Fruit fly (Drosophila melanogaster) whole organism, embryonic: ENCODE results near the gene CG9733.

Experiments
- Atf-2 ChIP-seq: fragments of 200-800 bp; sonication (Bioruptor generic); optimal IDR thresholded peaks from 2 replicates; lab custom pipeline; 2016; ENCODE audit warnings: missing biosample characterization, missing genetic modification characterization
- BtbVII ChIP-seq: fragments of 200-800 bp; sonication (Bioruptor generic); optimal IDR thresholded peaks from 3 replicates; lab custom pipeline; 2017; ENCODE audit warnings: missing biosample characterization, mild to moderate bottlenecking, missing genetic modification characterization
- CG10366 ChIP-seq: fragments of 200-800 bp; sonication (Bioruptor generic); IDR thresholded peaks from 2 replicates; pipeline ENCODE4 v1.3.6; 2022; ENCODE audit warnings: missing biosample characterization, missing genetic modification characterization
- CG10565 ChIP-seq: fragments of 200-800 bp; sonication (Bioruptor generic); optimal IDR thresholded peaks from 3 replicates; lab custom pipeline; 2016; ENCODE audit warnings: missing biosample characterization, mild to moderate bottlenecking, missing genetic modification characterization
- CG11093 ChIP-seq: fragments of 200-800 bp; sonication (Bioruptor generic); IDR thresholded peaks from 3 replicates; pipeline ENCODE4 v1.3.6; 2022; ENCODE audit warnings: missing biosample characterization, missing genetic modification characterization
- CG12236 ChIP-seq: fragments of 200-800 bp; sonication (Bioruptor generic); optimal IDR thresholded peaks from 2 replicates; lab custom pipeline; 2016; ENCODE audit warnings: missing biosample characterization, missing genetic modification characterization
- CG12769 ChIP-seq: fragments of 200-800 bp; sonication (Bioruptor generic); optimal IDR thresholded peaks from 2 replicates; lab custom pipeline; 2019; ENCODE audit warnings: missing biosample characterization, mild to moderate bottlenecking, missing genetic modification characterization, moderate library complexity
- CG15269 ChIP-seq: fragments of 200-800 bp; sonication (Bioruptor generic); optimal IDR thresholded peaks from 2 replicates; lab custom pipeline; 2018; ENCODE audit warnings: missing biosample characterization, mild to moderate bottlenecking, missing genetic modification characterization, moderate library complexity
- CG15696 ChIP-seq: fragments of 200-800 bp; sonication (Bioruptor generic); optimal IDR thresholded peaks from 2 replicates; lab custom pipeline; 2019; ENCODE audit warnings: missing biosample characterization, mild to moderate bottlenecking, missing genetic modification characterization, moderate library complexity
- CG17328 ChIP-seq: fragments of 200-800 bp; sonication (Bioruptor generic); IDR thresholded peaks from 2 replicates; pipeline ENCODE4 v1.3.6; 2022; ENCODE audit warnings: missing biosample characterization, missing genetic modification characterization
- CG17829 ChIP-seq: fragments of 200-800 bp; optimal IDR thresholded peaks from 2 replicates; lab custom pipeline; 2019; ENCODE audit warnings: missing biosample characterization, mild to moderate bottlenecking, missing genetic modification characterization, moderate library complexity
- CG1792 ChIP-seq: fragments of 200-800 bp; sonication (Bioruptor generic); optimal IDR thresholded peaks from 2 replicates; lab custom pipeline; 2016; ENCODE audit warnings: missing biosample characterization, missing genetic modification characterization
- CG18476 ChIP-seq: fragments of 200-800 bp; sonication (Bioruptor generic); optimal IDR thresholded peaks from 2 replicates; lab custom pipeline; 2016; ENCODE audit warnings: missing biosample characterization, mild to moderate bottlenecking, missing genetic modification characterization
- CG2199 ChIP-seq: fragments of 200-800 bp; sonication (Bioruptor generic); IDR thresholded peaks from 3 replicates; pipeline ENCODE4 v1.3.6; 2022; ENCODE audit warnings: missing biosample characterization, missing genetic modification characterization
- CG34224 ChIP-seq: fragments of 200-800 bp; sonication (Bioruptor generic); IDR thresholded peaks from 3 replicates; pipeline ENCODE4 v1.3.6; 2022; ENCODE audit warnings: missing biosample characterization, missing genetic modification characterization; ENCODE audit not compliant: partially characterized antibody
- CG4730 ChIP-seq: fragments of 200-800 bp; sonication (Bioruptor generic); IDR thresholded peaks from 2 replicates; pipeline ENCODE4 v1.3.6; 2022; ENCODE audit warnings: missing biosample characterization, missing genetic modification characterization
- CG6765 ChIP-seq: fragments of 200-800 bp; sonication (Bioruptor generic); optimal IDR thresholded peaks from 3 replicates; lab custom pipeline; 2017; ENCODE audit warnings: missing biosample characterization, mild to moderate bottlenecking, missing genetic modification characterization
- CG6813 ChIP-seq: fragments of 200-800 bp; sonication (Bioruptor generic); optimal IDR thresholded peaks from 2 replicates; lab custom pipeline; 2017; ENCODE audit warnings: missing biosample characterization, missing genetic modification characterization, mild to moderate bottlenecking, moderate library complexity, missing genetic modification reagents
- CG7357 ChIP-seq: fragments of 200-800 bp; sonication (Bioruptor generic); IDR thresholded peaks from 3 replicates; pipeline ENCODE4 v1.3.6; 2022; ENCODE audit warnings: missing biosample characterization, missing genetic modification characterization
- CG8089 ChIP-seq: fragments of 200-800 bp; sonication (Bioruptor generic); optimal IDR thresholded peaks from 3 replicates; lab custom pipeline; 2016; ENCODE audit warnings: missing biosample characterization, missing genetic modification characterization
- CG9932 ChIP-seq: fragments of 200-800 bp; sonication (Bioruptor generic); IDR thresholded peaks from 2 replicates; pipeline ENCODE4 v1.3.6; 2022; ENCODE audit warnings: missing biosample characterization, missing genetic modification characterization
- ERR ChIP-seq: fragments of 200-800 bp; sonication (Bioruptor generic); optimal IDR thresholded peaks from 2 replicates; lab custom pipeline; 2016; ENCODE audit warnings: missing biosample characterization, missing genetic modification characterization
- HLH3B ChIP-seq: fragments of 200-800 bp; sonication (Bioruptor generic); IDR thresholded peaks from 2 replicates; pipeline ENCODE4 v1.3.6; 2022; ENCODE audit warnings: missing biosample characterization, missing genetic modification characterization
- Hey ChIP-seq: fragments of 200-800 bp; sonication (Bioruptor generic); optimal IDR thresholded peaks from 3 replicates; lab custom pipeline; 2018; ENCODE audit warnings: missing biosample characterization, mild to moderate bottlenecking, missing genetic modification characterization
- HmgD ChIP-seq: fragments of 200-800 bp; sonication (Bioruptor generic); optimal IDR thresholded peaks from 3 replicates; lab custom pipeline; 2016; ENCODE audit warnings: missing biosample characterization, missing genetic modification characterization
- Hr39 ChIP-seq: fragments of >200 bp; optimal IDR thresholded peaks from 2 replicates; lab custom pipeline; 2017
- Ssrp ChIP-seq: fragments of 200-800 bp; sonication (Bioruptor generic); optimal IDR thresholded peaks from 2 replicates; lab custom pipeline; 2018; ENCODE audit warnings: missing biosample characterization, mild to moderate bottlenecking, missing genetic modification characterization, moderate library complexity
- bsh ChIP-seq, 2 experiments: fragments of 200-800 bp; sonication (Bioruptor generic); optimal IDR thresholded peaks; 2 replicates each; lab custom pipeline; 2017 to 2018; ENCODE audit warnings: mild to moderate bottlenecking in 2 of 2, missing biosample characterization in 2 of 2, missing genetic modification characterization in 2 of 2, moderate library complexity in 1 of 2
- btn ChIP-seq: fragments of 200-800 bp; sonication (Bioruptor generic); optimal IDR thresholded peaks from 2 replicates; lab custom pipeline; 2016; ENCODE audit warnings: missing biosample characterization, missing genetic modification characterization
- chif ChIP-seq, 2 experiments: fragments of 200-800 bp; sonication (Bioruptor generic); optimal IDR thresholded peaks; 3 replicates each; lab custom pipeline; 2016; ENCODE audit warnings: missing biosample characterization in 2 of 2, missing genetic modification characterization in 2 of 2
- eve ChIP-seq, 2 experiments: fragments of >200 bp; optimal IDR thresholded peaks; 2 replicates each; lab custom pipeline; 2017; ENCODE audit warnings: missing biosample characterization in 2 of 2, missing genetic modification characterization in 2 of 2
- fd64A ChIP-seq: fragments of 200-800 bp; sonication (Bioruptor generic); optimal IDR thresholded peaks from 3 replicates; lab custom pipeline; 2018; ENCODE audit warnings: missing biosample characterization, mild to moderate bottlenecking, missing genetic modification characterization
- fd96Cb ChIP-seq: fragments of 200-800 bp; sonication (Bioruptor generic); optimal IDR thresholded peaks from 2 replicates; lab custom pipeline; 2018; ENCODE audit warnings: missing biosample characterization, mild to moderate bottlenecking, missing genetic modification characterization, moderate library complexity
- gfzf ChIP-seq: fragments of 200-800 bp; sonication (Bioruptor generic); optimal IDR thresholded peaks from 2 replicates; lab custom pipeline; 2016; ENCODE audit warnings: missing biosample characterization, mild to moderate bottlenecking, missing genetic modification characterization, moderate library complexity
- hkb ChIP-seq, 2 experiments: fragments of 200-800 bp in 1 of 2; fragments of >200 bp in 1 of 2; sonication (Bioruptor generic) in 1 of 2; IDR thresholded peaks in 1 of 2; optimal IDR thresholded peaks in 1 of 2; 2 replicates each; pipeline versions ENCODE4 v1.3.6 to Lab custom; 2017 to 2022; ENCODE audit warnings: missing biosample characterization in 1 of 2, missing genetic modification characterization in 1 of 2
- hth ChIP-seq: fragments of >200 bp; optimal IDR thresholded peaks from 2 replicates; lab custom pipeline; 2017; ENCODE audit warnings: inconsistent platforms
- kah ChIP-seq: fragments of 200-800 bp; sonication (Bioruptor generic); optimal IDR thresholded peaks from 2 replicates; lab custom pipeline; 2018; ENCODE audit warnings: missing biosample characterization, mild to moderate bottlenecking, missing genetic modification characterization
- knrl ChIP-seq: fragments of 200-800 bp; sonication (Bioruptor generic); IDR thresholded peaks from 3 replicates; pipeline ENCODE4 v1.3.6; 2022; ENCODE audit warnings: missing biosample characterization, missing genetic modification characterization; ENCODE audit not compliant: partially characterized antibody
- lab ChIP-seq: fragments of 200-800 bp; sonication (Bioruptor generic); optimal IDR thresholded peaks from 3 replicates; lab custom pipeline; 2017; ENCODE audit warnings: missing biosample characterization, missing genetic modification characterization, mild to moderate bottlenecking, moderate library complexity, missing genetic modification reagents
- nmo ChIP-seq: fragments of 200-800 bp; sonication (Bioruptor generic); optimal IDR thresholded peaks from 2 replicates; lab custom pipeline; 2018; ENCODE audit warnings: missing biosample characterization, mild to moderate bottlenecking, missing genetic modification characterization, moderate library complexity
- odd ChIP-seq: fragments of 200-800 bp; sonication (Bioruptor generic); optimal IDR thresholded peaks from 2 replicates; lab custom pipeline; 2017; ENCODE audit warnings: missing biosample characterization, mild to moderate bottlenecking, missing genetic modification characterization
- peb ChIP-seq: fragments of 200-800 bp; sonication (Bioruptor generic); IDR thresholded peaks from 2 replicates; pipeline ENCODE4 v1.3.6; 2022; ENCODE audit warnings: missing biosample characterization, missing genetic modification characterization
- pum ChIP-seq: fragments of 200-800 bp; sonication (Bioruptor generic); optimal IDR thresholded peaks from 2 replicates; lab custom pipeline; 2016; ENCODE audit warnings: missing biosample characterization, missing genetic modification characterization
- ro ChIP-seq: fragments of 200-800 bp; sonication (Bioruptor generic); IDR thresholded peaks from 2 replicates; pipeline ENCODE4 v1.3.6; 2022; ENCODE audit warnings: missing biosample characterization, missing genetic modification characterization
- schlank ChIP-seq: fragments of 200-800 bp; sonication (Bioruptor generic); optimal IDR thresholded peaks from 2 replicates; lab custom pipeline; 2018; ENCODE audit warnings: missing biosample characterization, mild to moderate bottlenecking, missing genetic modification characterization
- trem ChIP-seq: fragments of 200-800 bp; optimal IDR thresholded peaks from 3 replicates; lab custom pipeline; 2019; ENCODE audit warnings: missing biosample characterization, mild to moderate bottlenecking, missing genetic modification characterization, moderate library complexity
- ttk ChIP-seq: fragments of 200-800 bp; sonication (Bioruptor generic); IDR thresholded peaks from 2 replicates; pipeline ENCODE4 v2.1.2; 2022; ENCODE audit warnings: missing biosample characterization, missing genetic modification characterization
- z ChIP-seq: fragments of 200-800 bp; sonication (Bioruptor generic); IDR thresholded peaks from 3 replicates; pipeline ENCODE4 v1.3.6; 2022; ENCODE audit warnings: missing biosample characterization, missing genetic modification characterization
- zf30C ChIP-seq: fragments of 200-800 bp; sonication (Bioruptor generic); optimal IDR thresholded peaks from 3 replicates; lab custom pipeline; 2018; ENCODE audit warnings: missing biosample characterization, mild to moderate bottlenecking, missing genetic modification characterization

The CG9733 gene

DNA sequence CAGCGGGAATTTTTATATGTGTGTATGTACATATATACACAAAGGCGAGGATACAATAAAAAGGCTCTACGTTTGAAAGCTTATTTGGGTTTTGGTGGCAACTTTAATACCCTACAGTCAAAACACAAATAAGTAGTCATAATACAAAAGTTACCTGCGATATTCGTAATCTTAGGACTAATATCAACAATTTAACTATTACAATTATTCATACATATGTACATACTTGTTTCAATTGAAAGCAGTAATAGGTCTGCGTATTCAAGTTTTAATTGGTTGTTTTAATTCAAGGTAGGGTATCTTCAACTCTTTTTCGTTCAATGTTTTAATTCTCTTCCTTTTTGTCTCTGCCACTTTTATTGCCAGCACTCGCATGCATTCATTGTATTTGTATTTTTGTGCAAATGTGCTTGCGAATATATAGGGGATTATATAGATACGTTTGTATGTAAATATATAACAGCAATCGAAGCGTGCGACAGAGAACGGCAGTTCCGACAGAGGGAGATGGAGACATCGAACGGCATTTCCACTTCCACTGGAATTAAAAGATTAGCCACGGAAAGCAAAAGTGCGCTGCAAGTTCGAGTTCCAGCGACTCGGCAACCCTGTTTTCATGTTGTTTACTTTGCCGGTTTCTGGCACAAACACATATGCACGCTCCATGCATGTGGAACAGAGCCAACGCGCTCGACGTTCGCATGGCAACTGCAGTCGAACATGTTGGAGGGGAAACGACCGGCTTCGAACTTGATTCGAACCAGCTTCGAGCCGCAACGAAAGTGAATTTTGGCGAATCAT lies 30.2 kb upstream of the CG9733 start (continued):
- TF ChIP-seq CG8089 (GFP tag; lab: Kevin White, UChicago) (peak; percentile 38), trem (tag; lab: Kevin White, UChicago) (peak; percentile 14), CG15696 (tag; lab: Kevin White, UChicago) (peak; percentile 42), knrl (GFP tag; lab: Robert Waterston, UW) (no peak), nmo (GFP tag; lab: Kevin White, UChicago) (peak; percentile 24), CG34224 (GFP tag; lab: Robert Waterston, UW) (no peak), z (GFP tag; lab: Robert Waterston, UW) (no peak; the same call in 2 of the 3 replicates), ERR (GFP tag; lab: Kevin White, UChicago) (no peak), CG15269 (tag; lab: Kevin White, UChicago) (peak; percentile 37), hth (lab: Kevin White, UChicago) (no peak), BtbVII (GFP tag; lab: Kevin White, UChicago) (no peak), chif (GFP tag; optimal IDR thresholded peaks at IDR 0.05; lab: Kevin White, UChicago) (peak; percentile 16 to 70), CG17829 (peak; percentile 51), zf30C (GFP tag; lab: Kevin White, UChicago) (no peak), CG4730 (GFP tag; lab: Robert Waterston, UW) (no peak), Ssrp (tag; lab: Kevin White, UChicago) (no peak), gfzf (no peak), eve (GFP tag; optimal IDR thresholded peaks at IDR 0.05; lab: Kevin White, UChicago) (no peak), Hr39 (lab: Kevin White, UChicago) (no peak), btn (GFP tag; lab: Kevin White, UChicago) (no peak), CG1792 (no peak), HmgD (GFP tag; lab: Kevin White, UChicago) (no peak), hkb (optimal IDR thresholded peaks at IDR 0.05; lab: Kevin White, UChicago) (no peak), hkb (GFP tag; IDR thresholded peaks at IDR 0.05; lab: Robert Waterston, UW) (peak; percentile 67), ttk (no peak), ro (GFP tag; lab: Robert Waterston, UW) (no peak), lab (peak; percentile 63), CG6765 (GFP tag; lab: Kevin White, UChicago) (peak; percentile 1), Hey (tag; lab: Kevin White, UChicago) (no peak), HLH3B (GFP tag; lab: Robert Waterston, UW) (peak; percentile 26; the same call in 1 of the 2 replicates), CG10366 (GFP tag; lab: Robert Waterston, UW) (peak; percentile 58), CG11093 (GFP tag; lab: Robert Waterston, UW) (no peak; the same call in 2 of the 3 replicates), CG10565 (no peak), CG7357 (GFP tag; lab: Robert Waterston, UW) (no peak), CG6813 (peak; percentile 41), CG2199 (GFP tag; lab: Robert Waterston, UW) (peak; percentile 72; the same call in 1 of the 3 replicates), Atf-2 (GFP tag; lab: Kevin White, UChicago) (peak; percentile 7), bsh (GFP tag; optimal IDR thresholded peaks at IDR 0.05; lab: Kevin White, UChicago) (peak; percentile 54 to 71), pum (peak; percentile 23), CG9932 (GFP tag; lab: Robert Waterston, UW) (peak; percentile 47), peb (GFP tag; lab: Robert Waterston, UW) (no peak), schlank (tag; lab: Kevin White, UChicago) (no peak), CG12769 (peak; percentile 37), kah (GFP tag; lab: Kevin White, UChicago) (peak; percentile 15), CG17328 (GFP tag; lab: Robert Waterston, UW) (peak; percentile 43; the same call in 1 of the 2 replicates), odd (GFP tag; lab: Kevin White, UChicago) (no peak), fd64A (peak; percentile 25), fd96Cb (tag; lab: Kevin White, UChicago) (peak; percentile 3), CG12236 (GFP tag; lab: Kevin White, UChicago) (peak; percentile 52), CG18476 (GFP tag; lab: Kevin White, UChicago) (no peak)
